Worm (Caenorhabditis elegans): ENCODE measurements around the gene rog-1.

DNA sequence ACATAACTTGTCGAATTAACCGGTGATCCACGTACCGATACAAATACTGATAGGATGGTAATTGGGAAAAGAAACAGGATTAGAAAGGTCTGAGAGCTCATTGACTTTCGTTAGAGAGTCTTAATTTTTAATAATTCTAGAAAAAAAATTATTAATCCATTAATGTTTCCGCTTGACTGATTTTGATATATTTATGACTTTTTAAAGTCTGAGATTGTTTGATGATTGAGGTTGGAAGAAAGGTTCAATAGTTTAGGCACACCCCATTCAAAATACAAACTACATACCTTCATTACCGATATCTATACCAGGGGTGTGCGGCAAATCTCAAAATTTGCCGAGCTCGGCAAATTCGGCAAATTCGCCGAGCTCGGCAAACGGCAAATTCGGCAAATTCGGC is 3.5 kb upstream of the rog-1 start, which contains the start of gene F54D12.10:
- TF ChIP-seq lin-14 (GFP tag; optimal IDR thresholded peaks at IDR 0.05) (no peak), lin-39 (tag; optimal IDR thresholded peaks at IDR 0.05) (no peak), dsc-1 (tag; optimal IDR thresholded peaks at IDR 0.05) (no peak), fkh-10 (GFP tag; optimal IDR thresholded peaks at IDR 0.05) (no peak), pqm-1 (tag; optimal IDR thresholded peaks at IDR 0.05) (no peak), nhr-76 (tag; optimal IDR thresholded peaks at IDR 0.05) (no peak), nhr-237 (tag; optimal IDR thresholded peaks at IDR 0.05) (no peak), fkh-8 (tag; optimal IDR thresholded peaks at IDR 0.05) (no peak), ztf-11 (tag; optimal IDR thresholded peaks at IDR 0.05) (no peak), ama-1 (optimal IDR thresholded peaks at IDR 0.05) (no peak), pag-3 (tag; optimal IDR thresholded peaks at IDR 0.05; ENCODE audit: borderline replicate concordance, insufficient read depth) (no peak), snpc-4 (tag; optimal IDR thresholded peaks at IDR 0.05) (no peak), nhr-12 (tag; optimal IDR thresholded peaks at IDR 0.05) (no peak)
